Fruit fly (Drosophila melanogaster): Measurements from ENCODE around the gene Acsf3.

dm6 chrX:7321829-7322228 lies 7.0 kb upstream of the Acsf3 start:
- TF ChIP-seq CG34367 (tag; optimal IDR thresholded peaks at IDR 0.05) (no peak), CG17806 (tag; optimal IDR thresholded peaks at IDR 0.05) (no peak), CG8159 (tag; optimal IDR thresholded peaks at IDR 0.05) (no peak), CG10348 (GFP tag; IDR thresholded peaks at IDR 0.05) (no peak), fd96Ca (GFP tag; IDR thresholded peaks at IDR 0.05) (no peak), Snoo (tag; optimal IDR thresholded peaks at IDR 0.05) (no peak), rn (GFP tag; IDR thresholded peaks at IDR 0.05) (no peak)
